Worm (Caenorhabditis elegans) whole organism, L3 larva: ENCODE data around the gene W05H5.1.

Experiments
- R02D3.7 ChIP-seq: fragments of 150-350 bp; optimal IDR thresholded peaks from 2 replicates; lab custom pipeline; 2014; ENCODE audit warnings: missing biosample characterization, missing genetic modification characterization
- ZK546.5 ChIP-seq: sonication (generic microtip); optimal IDR thresholded peaks from 2 replicates; lab custom pipeline; 2017; ENCODE audit warnings: missing biosample characterization, missing genetic modification characterization
- ama-1 ChIP-seq: fragments of 150-350 bp; optimal IDR thresholded peaks from 2 replicates; lab custom pipeline; 2018
- ceh-28 ChIP-seq: fragments of 150-350 bp; optimal IDR thresholded peaks from 2 replicates; lab custom pipeline; 2014; ENCODE audit warnings: missing biosample characterization, missing genetic modification reagents, missing genetic modification characterization
- ceh-82 ChIP-seq: fragments of 150-350 bp; optimal IDR thresholded peaks from 2 replicates; lab custom pipeline; 2014; ENCODE audit warnings: missing biosample characterization, missing genetic modification characterization
- ceh-9 ChIP-seq: sonication (generic microtip); optimal IDR thresholded peaks from 2 replicates; lab custom pipeline; 2018; ENCODE audit warnings: missing biosample characterization, missing genetic modification characterization
- daf-12 ChIP-seq: fragments of 150-350 bp; optimal IDR thresholded peaks from 2 replicates; lab custom pipeline; 2014; ENCODE audit warnings: missing biosample characterization, missing genetic modification reagents, missing genetic modification characterization
- elt-1 ChIP-seq: fragments of 150-350 bp; optimal IDR thresholded peaks from 2 replicates; lab custom pipeline; 2014; ENCODE audit warnings: missing biosample characterization, missing genetic modification characterization
- elt-2 ChIP-seq: sonication (generic microtip); optimal IDR thresholded peaks from 2 replicates; lab custom pipeline; 2016; ENCODE audit warnings: missing genetic modification reagents, mild to moderate bottlenecking, missing genetic modification characterization, missing compliant biosample characterization
- elt-3 ChIP-seq, 3 experiments: fragments of 150-350 bp in 1 of 3; sonication (generic microtip) in 2 of 3; optimal IDR thresholded peaks; 2 replicates in 2 of 3; 4 replicates in 1 of 3; lab custom pipeline; 2014 to 2017; ENCODE audit warnings: missing biosample characterization in 3 of 3, missing genetic modification characterization in 3 of 3
- hmg-11 ChIP-seq: sonication (generic microtip); optimal IDR thresholded peaks from 2 replicates; lab custom pipeline; 2016; ENCODE audit warnings: missing genetic modification characterization, missing compliant biosample characterization
- lin-39 ChIP-seq: fragments of 150-350 bp; optimal IDR thresholded peaks from 2 replicates; lab custom pipeline; 2018; ENCODE audit warnings: missing biosample characterization, missing genetic modification reagents, missing genetic modification characterization
- lsy-12 ChIP-seq: sonication (generic microtip); optimal IDR thresholded peaks from 2 replicates; lab custom pipeline; 2016; ENCODE audit warnings: mild to moderate bottlenecking, missing genetic modification characterization, missing compliant biosample characterization
- mdl-1 ChIP-seq: fragments of 150-350 bp; optimal IDR thresholded peaks from 2 replicates; lab custom pipeline; 2014; ENCODE audit warnings: missing biosample characterization, missing genetic modification characterization
- mml-1 ChIP-seq: fragments of 150-350 bp; sonication (generic microtip); optimal IDR thresholded peaks from 3 replicates; lab custom pipeline; 2014; ENCODE audit warnings: missing biosample characterization, missing genetic modification characterization
- nhr-12 ChIP-seq: fragments of 150-350 bp; optimal IDR thresholded peaks from 2 replicates; lab custom pipeline; 2014; ENCODE audit warnings: missing biosample characterization, missing genetic modification characterization
- nhr-237 ChIP-seq: fragments of 150-350 bp; optimal IDR thresholded peaks from 2 replicates; lab custom pipeline; 2014; ENCODE audit warnings: missing biosample characterization, missing genetic modification characterization
- nhr-25 ChIP-seq: sonication (generic microtip); optimal IDR thresholded peaks from 2 replicates; lab custom pipeline; 2017; ENCODE audit warnings: missing biosample characterization, missing genetic modification characterization
- nhr-43 ChIP-seq: sonication (generic microtip); optimal IDR thresholded peaks from 2 replicates; lab custom pipeline; 2016; ENCODE audit warnings: mild to moderate bottlenecking, missing genetic modification characterization, missing compliant biosample characterization; ENCODE audit not compliant: poor library complexity, severe bottlenecking
- nhr-76 ChIP-seq: fragments of 150-350 bp; sonication (generic microtip); optimal IDR thresholded peaks from 5 replicates; lab custom pipeline; 2014; ENCODE audit warnings: missing biosample characterization, missing genetic modification characterization
- nhr-77 ChIP-seq: fragments of 150-350 bp; optimal IDR thresholded peaks from 2 replicates; lab custom pipeline; 2014; ENCODE audit warnings: missing biosample characterization, missing genetic modification characterization
- pha-4 ChIP-seq: fragments of 150-350 bp; optimal IDR thresholded peaks from 2 replicates; lab custom pipeline; 2014; ENCODE audit warnings: missing biosample characterization, missing genetic modification reagents, missing genetic modification characterization
- pqm-1 ChIP-seq: fragments of 150-350 bp; optimal IDR thresholded peaks from 2 replicates; lab custom pipeline; 2017; ENCODE audit warnings: missing biosample characterization, missing genetic modification characterization, inconsistent platforms
- skn-1 ChIP-seq: fragments of 150-350 bp; optimal IDR thresholded peaks from 2 replicates; lab custom pipeline; 2014; ENCODE audit warnings: missing biosample characterization, missing genetic modification characterization
- tbx-2 ChIP-seq: sonication (generic microtip); optimal IDR thresholded peaks from 2 replicates; lab custom pipeline; 2016; ENCODE audit warnings: mild to moderate bottlenecking, missing genetic modification characterization, missing compliant biosample characterization
- unc-39 ChIP-seq: sonication (generic microtip); optimal IDR thresholded peaks from 4 replicates; lab custom pipeline; 2017; ENCODE audit warnings: missing biosample characterization, missing genetic modification characterization
- unc-62 ChIP-seq: fragments of 150-350 bp; sonication (generic microtip); optimal IDR thresholded peaks from 4 replicates; lab custom pipeline; 2014; ENCODE audit warnings: missing biosample characterization, missing genetic modification reagents, missing genetic modification characterization
- zag-1 ChIP-seq: fragments of 150-350 bp; optimal IDR thresholded peaks from 2 replicates; lab custom pipeline; 2014; ENCODE audit warnings: missing biosample characterization, missing genetic modification characterization
- ztf-11 ChIP-seq: fragments of 150-350 bp; optimal IDR thresholded peaks from 2 replicates; lab custom pipeline; 2014; ENCODE audit warnings: missing biosample characterization, missing genetic modification characterization

W05H5.1 gene

DNA sequence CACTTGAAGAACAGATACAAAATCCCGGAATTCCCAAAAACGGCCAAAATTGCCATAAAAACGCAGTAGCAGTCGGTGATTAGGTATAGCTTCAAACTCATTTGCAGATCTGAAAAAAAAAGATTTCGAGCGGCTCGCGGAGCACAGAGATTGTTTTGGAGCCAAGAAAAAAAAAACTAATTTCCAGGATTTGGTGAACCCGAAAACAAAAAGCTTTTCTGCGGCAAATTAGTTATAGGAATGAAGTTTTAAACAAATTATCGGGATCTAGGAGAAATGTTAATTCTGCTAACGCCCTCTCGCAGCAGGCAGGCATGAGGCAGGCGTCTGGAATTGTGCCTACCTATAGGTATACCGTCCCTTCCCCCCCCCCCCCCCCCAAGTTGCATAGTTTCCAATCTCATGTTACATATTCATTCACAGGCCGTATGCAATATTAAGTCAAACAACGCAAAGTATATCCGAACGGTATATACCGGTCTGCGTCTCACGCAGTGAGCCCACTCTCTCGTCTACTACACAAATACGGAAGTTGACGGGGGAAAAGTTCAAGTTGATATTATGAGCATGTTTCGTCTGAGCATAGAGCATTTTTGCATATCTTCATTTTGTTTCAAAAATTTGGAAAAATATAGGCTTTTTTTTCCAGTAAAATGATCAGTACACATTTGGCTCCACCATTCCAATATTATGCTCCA is at the start of gene W05H5.1, which contains the start of gene pitr-6:
Gene W05H5.1 (minus strand): TSS at position 101 of the 698 bp plus-strand sequence.
Gene pitr-6 (plus strand): TSS at position 648 of the 698 bp plus-strand sequence.
- TF ChIP-seq tbx-2 (tag; lab: Kevin White, UChicago) (no peak), nhr-25 (tag; lab: Kevin White, UChicago) (no peak), elt-3 (tag; optimal IDR thresholded peaks at IDR 0.05; lab: Kevin White, UChicago) (no peak)

DNA sequence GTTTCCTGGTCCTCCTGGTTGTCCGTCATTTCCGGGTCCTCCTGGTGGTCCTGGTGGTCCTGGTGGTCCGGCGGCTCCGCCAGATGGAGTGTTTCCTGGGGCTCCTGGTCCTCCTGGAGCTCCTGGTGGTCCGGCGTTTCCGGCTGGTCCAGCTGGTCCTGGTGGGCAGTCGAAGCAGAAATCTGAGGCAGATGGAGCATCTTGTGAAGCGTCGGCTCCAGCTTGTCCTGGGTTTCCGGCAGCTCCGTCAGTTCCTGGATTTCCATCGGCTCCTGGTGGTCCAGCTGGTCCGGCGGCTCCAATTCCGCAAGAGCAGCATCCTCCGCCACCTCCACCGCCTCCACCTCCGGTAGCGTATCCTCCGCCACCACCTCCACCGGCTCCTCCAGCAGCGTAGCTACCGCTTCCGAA is 49.5 kb upstream of the W05H5.1 start:
- no peak for TF ChIP-seq skn-1 (tag; lab: Kevin White, UChicago)
- TF ChIP-seq, all 47 proteins: peak for 0

DNA sequence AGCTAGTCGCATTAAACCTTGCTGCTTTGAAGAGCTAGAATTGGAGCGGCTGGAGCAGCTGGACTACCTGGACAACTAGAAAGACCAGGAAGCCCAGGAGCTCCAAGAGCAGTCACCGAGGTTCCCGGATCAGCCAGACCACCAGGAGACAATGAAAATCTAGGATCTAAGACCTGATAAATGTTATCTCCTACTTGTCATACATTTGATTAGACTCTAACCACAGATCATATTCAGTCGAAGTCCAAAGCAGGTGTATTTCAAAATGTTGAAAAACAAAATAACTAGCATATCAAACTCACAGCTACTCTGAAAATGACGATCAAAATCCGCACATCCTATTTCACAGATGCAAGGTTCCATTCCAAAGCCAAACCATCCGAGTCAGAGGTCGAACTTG is 47.4 kb upstream of the W05H5.1 start, which contains the start of gene srz-6:
Gene srz-6 (plus strand): TSS at position 301 of the 400 bp plus-strand sequence.
- no peak for TF ChIP-seq mml-1 (tag; lab: Kevin White, UChicago)
- no peak for TF ChIP-seq unc-62
- TF ChIP-seq pha-4: no peak
- TF ChIP-seq nhr-76 (tag; lab: Kevin White, UChicago): no peak
- TF ChIP-seq ceh-82 (tag; lab: Kevin White, UChicago): no peak
- TF ChIP-seq nhr-43 (tag; lab: Kevin White, UChicago): no peak
- TF ChIP-seq nhr-25 (tag; lab: Kevin White, UChicago): no peak
- no peak for TF ChIP-seq tbx-2 (tag; lab: Kevin White, UChicago)
- TF ChIP-seq pqm-1 (tag; lab: Kevin White, UChicago): no peak
- TF ChIP-seq, all 47 proteins: peak for 0

DNA sequence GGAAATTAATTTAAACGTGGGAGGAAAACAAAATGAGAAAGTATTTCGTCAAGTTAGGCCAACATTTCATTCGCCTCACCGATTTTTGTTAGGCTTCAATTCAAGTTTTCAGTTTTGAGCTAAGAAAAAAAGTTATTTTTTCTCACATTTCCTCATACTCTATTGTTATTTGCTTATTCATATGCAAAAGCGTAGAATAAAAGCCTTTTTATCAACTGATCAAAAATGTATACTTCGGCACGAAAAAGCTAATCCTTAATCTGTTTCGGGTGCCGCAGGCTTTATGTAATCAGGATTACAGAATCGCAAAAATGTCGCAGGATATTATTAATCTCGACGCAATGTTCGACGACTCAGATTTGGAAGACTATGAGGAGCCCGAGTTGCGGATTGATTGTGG is 45.3 kb upstream of the W05H5.1 start, which contains the start of gene T21B4.15:
Gene T21B4.15 (plus strand): TSS at position 301 of the 400 bp plus-strand sequence.
- TF ChIP-seq elt-1 (no peak), skn-1 (tag; lab: Kevin White, UChicago) (no peak), ama-1 (no peak), pqm-1 (tag; lab: Kevin White, UChicago) (no peak), ztf-11 (tag; lab: Kevin White, UChicago) (no peak), tbx-2 (tag; lab: Kevin White, UChicago) (no peak), lsy-12 (no peak), ZK546.5 (tag; lab: Kevin White, UChicago) (no peak), ceh-9 (no peak), nhr-25 (tag; lab: Kevin White, UChicago) (no peak), unc-39 (no peak), R02D3.7 (tag; lab: Kevin White, UChicago) (no peak), zag-1 (tag; lab: Kevin White, UChicago) (no peak), nhr-77 (tag; lab: Kevin White, UChicago) (no peak), nhr-237 (tag; lab: Kevin White, UChicago) (no peak)

DNA sequence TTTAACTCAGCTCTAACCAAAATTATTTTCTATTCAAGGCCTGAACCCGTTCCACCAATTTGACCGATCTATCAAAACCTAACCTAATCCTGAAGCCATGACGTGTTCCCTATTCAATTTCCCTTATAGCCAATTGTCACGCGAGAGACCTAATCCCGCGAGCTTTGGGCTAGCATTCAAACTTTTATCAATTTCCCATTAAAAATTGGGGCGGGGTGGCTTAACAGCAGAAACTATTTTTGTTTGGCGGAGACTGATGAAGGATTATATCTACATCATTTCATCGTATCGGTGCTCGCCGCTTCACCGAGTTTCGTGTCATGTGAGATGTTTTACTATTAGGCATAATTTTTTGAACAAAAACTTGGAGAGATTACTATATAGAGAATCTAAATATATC is 44.2 kb upstream of the W05H5.1 start:
- TF ChIP-seq elt-3 (tag; optimal IDR thresholded peaks at IDR 0.05; lab: Kevin White, UChicago): no peak
- no peak for TF ChIP-seq elt-2 (tag; lab: Kevin White, UChicago)
- no peak for TF ChIP-seq mdl-1 (tag; lab: Kevin White, UChicago)
- no peak for TF ChIP-seq ceh-28 (tag; lab: Kevin White, UChicago)
- no peak for TF ChIP-seq lin-39 (tag; lab: Kevin White, UChicago)
- TF ChIP-seq nhr-237 (tag; lab: Kevin White, UChicago): no peak

DNA sequence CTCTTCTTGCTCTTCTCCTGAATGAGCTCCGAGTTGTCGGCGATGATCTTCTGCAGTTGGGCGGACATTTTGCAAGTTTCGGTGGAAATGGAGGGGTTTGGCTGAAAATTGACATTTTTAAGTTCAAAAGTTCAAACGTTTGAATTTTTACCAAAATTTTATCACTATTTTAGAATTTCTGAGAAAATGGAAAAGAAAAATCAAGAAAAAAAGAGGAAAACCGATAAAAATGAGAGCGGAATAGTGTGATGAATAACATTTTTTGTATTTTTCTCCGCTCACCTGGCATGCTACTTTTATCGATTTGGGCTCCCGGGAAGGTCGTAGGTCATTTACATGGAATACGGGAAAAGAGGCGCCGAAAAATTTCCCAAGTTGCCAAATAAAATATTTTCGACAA is 40.5 kb upstream of the W05H5.1 start, which contains the start of gene F15A4.10:
Gene F15A4.10 (minus strand): TSS at position 101 of the 400 bp plus-strand sequence.
- no peak for TF ChIP-seq nhr-43 (tag; lab: Kevin White, UChicago)

DNA sequence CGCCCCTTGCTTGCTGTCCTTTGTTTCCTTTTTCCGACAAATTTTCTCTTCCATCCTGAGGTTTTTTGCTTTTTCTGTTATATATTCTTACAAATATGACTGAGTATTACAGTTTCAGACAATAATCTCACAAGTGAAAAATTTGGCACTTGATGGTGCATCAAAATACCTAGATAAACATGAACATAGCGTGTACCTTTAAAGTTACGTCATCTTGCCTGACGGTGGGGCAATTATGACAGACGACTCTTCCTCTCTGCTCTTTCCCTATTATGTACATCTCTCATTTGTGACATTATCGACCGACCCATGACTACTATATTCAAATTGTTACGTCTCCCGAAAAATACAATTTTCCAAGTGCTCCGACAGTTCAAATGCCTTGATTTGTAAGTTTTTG is 38.0 kb upstream of the W05H5.1 start, which contains the start of gene fbxb-102:
Gene fbxb-102 (plus strand): TSS at position 301 of the 400 bp plus-strand sequence.
- TF ChIP-seq nhr-12 (tag; lab: Kevin White, UChicago) (no peak), elt-1 (no peak), ama-1 (no peak), nhr-77 (tag; lab: Kevin White, UChicago) (no peak), ceh-28 (tag; lab: Kevin White, UChicago) (no peak), daf-12 (no peak), hmg-11 (tag; lab: Kevin White, UChicago) (no peak)
